Fruit fly (Drosophila melanogaster): ENCODE measurements around the gene CG44261.

The CG44261 gene

DNA sequence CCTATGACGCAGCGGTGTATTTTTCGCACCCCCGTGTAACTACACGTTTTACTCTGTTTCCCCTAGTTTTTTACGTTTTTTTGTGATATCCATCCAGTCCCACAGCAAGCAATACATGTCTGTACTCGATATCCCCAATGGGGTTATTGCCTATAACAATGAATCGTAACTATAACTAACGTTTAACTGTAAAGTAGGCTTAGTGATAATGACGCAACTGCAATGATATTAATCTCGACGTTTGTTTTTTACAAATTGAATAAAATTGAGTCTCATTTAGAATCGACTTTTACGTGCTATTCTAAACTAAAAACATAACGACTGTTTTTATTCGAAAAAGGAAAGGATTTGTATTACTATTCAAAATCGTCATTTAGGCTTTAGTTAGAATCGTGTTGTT, 9.0 kb upstream of the CG44261 start:
- no peak for TF ChIP-seq CG8632 (GFP tag; optimal IDR thresholded peaks at IDR 0.05)
- TF ChIP-seq CG6276 (GFP tag; optimal IDR thresholded peaks at IDR 0.05) = no peak
- no peak for TF ChIP-seq Lpt (GFP tag; optimal IDR thresholded peaks at IDR 0.05)
- TF ChIP-seq Blimp-1 (GFP tag; optimal IDR thresholded peaks at IDR 0.05) = no peak
- TF ChIP-seq CG4318 (GFP tag; optimal IDR thresholded peaks at IDR 0.05) = no peak
- TF ChIP-seq Ets21C (GFP tag; optimal IDR thresholded peaks at IDR 0.05) = no peak
- TF ChIP-seq dsx (GFP tag; optimal IDR thresholded peaks at IDR 0.05; ENCODE audit: poor library complexity, severe bottlenecking) = no peak
- no peak for TF ChIP-seq eg (GFP tag; IDR thresholded peaks at IDR 0.05)
- no peak for TF ChIP-seq CG32006 (GFP tag; optimal IDR thresholded peaks at IDR 0.05)
- no peak for TF ChIP-seq ss (GFP tag; optimal IDR thresholded peaks at IDR 0.05)
- TF ChIP-seq Smox (GFP tag; optimal IDR thresholded peaks at IDR 0.05) = no peak
- TF ChIP-seq topi (GFP tag; optimal IDR thresholded peaks at IDR 0.05) = no peak
- TF ChIP-seq salr (GFP tag; optimal IDR thresholded peaks at IDR 0.05) = no peak
- TF ChIP-seq CG3032 (tag; optimal IDR thresholded peaks at IDR 0.05) = no peak

DNA sequence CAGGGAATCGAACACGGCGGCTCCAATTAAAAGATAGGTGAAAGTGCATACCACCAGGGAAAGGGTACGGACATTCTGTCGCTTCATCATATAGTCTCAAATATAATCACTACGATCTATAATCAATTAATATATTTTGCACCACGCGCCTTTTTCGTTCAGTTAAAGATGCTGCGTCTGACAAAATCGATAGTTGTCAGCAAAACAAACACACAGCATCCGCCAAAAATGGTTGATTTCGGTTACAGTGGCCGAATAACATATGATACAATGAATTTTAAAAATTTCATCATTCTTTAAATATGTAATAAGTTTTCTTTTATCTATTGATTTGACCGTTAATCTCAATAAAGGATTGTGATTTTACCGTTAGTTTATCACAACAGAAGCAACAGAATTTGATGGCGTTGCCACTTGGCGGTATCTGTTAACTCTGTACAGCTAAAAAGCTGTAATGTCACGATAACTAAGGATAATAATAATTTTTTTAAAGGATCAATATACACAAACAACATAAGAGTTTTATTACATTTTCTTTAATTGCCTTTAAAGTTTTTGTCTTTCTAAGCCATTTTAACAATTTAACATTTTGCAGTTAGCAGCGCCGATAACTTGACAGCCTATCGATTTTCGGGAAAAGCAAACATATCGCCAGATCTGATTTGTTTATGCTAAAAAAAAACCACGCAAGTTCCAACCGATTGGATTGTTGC, 4.1 kb upstream of the CG44261 start, which contains the start of the genes Task7 and alpha-Man-IIa:
Gene Task7, minus strand, starts transcription at position 366 of the 713 bp plus-strand sequence.
Gene alpha-Man-IIa, plus strand, starts transcription at position 621 of the 713 bp plus-strand sequence.
- TF ChIP-seq fkh (GFP tag; optimal IDR thresholded peaks at IDR 0.05) (peak; percentile 68), CG11294 (GFP tag; IDR thresholded peaks at IDR 0.05) (no peak), Eip93F (GFP tag; optimal IDR thresholded peaks at IDR 0.05) (peak; percentile 12), CG15336 (GFP tag; IDR thresholded peaks at IDR 0.05) (no peak)

DNA sequence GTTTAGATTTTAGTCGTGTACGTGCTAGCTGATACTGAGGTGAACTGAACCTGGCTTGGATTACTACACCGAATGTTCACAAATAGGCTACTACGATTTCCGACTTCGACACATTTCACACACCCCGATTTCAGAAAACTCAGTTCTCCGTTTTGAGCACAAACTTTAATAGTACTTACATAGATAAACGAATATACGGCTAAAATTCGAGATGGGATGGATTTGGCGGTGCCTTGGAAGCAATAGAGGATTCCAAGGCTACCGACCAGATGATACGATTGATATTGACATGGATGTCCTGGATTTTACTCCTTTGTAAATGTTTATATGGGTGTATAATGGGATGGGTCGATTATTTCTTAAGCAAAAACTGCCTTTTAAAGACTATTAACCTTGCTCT, 2.2 kb upstream of the CG44261 start, which contains the start of gene betaTub85D:
Gene betaTub85D, minus strand, starts transcription at position 101 of the 400 bp plus-strand sequence.
- no peak for TF ChIP-seq CG4318 (GFP tag; optimal IDR thresholded peaks at IDR 0.05)
- no peak for TF ChIP-seq Hr4 (GFP tag; optimal IDR thresholded peaks at IDR 0.05)
- TF ChIP-seq CG7368 (GFP tag; optimal IDR thresholded peaks at IDR 0.05) = no peak
- TF ChIP-seq CG15336 (GFP tag; IDR thresholded peaks at IDR 0.05) = no peak
- no peak for TF ChIP-seq Sox15 (GFP tag; optimal IDR thresholded peaks at IDR 0.05)
- TF ChIP-seq salr (GFP tag; optimal IDR thresholded peaks at IDR 0.05) = no peak
- no peak for TF ChIP-seq CG3919 (GFP tag; optimal IDR thresholded peaks at IDR 0.05)
- TF ChIP-seq vri (GFP tag; optimal IDR thresholded peaks at IDR 0.05) = no peak
- no peak for TF ChIP-seq Ets21C (GFP tag; optimal IDR thresholded peaks at IDR 0.05)
- no peak for TF ChIP-seq fd59A (GFP tag; optimal IDR thresholded peaks at IDR 0.05)
- TF ChIP-seq CG8119 (GFP tag; IDR thresholded peaks at IDR 0.05) = no peak
- TF ChIP-seq net (GFP tag; optimal IDR thresholded peaks at IDR 0.05) = no peak
- TF ChIP-seq CG10631 (GFP tag; optimal IDR thresholded peaks at IDR 0.05) = no peak
- TF ChIP-seq Hr38 (GFP tag; optimal IDR thresholded peaks at IDR 0.05) = no peak
- no peak for TF ChIP-seq CG6276 (GFP tag; optimal IDR thresholded peaks at IDR 0.05)
- no peak for TF ChIP-seq Eip78C (GFP tag)
- TF ChIP-seq CG11294 (GFP tag; IDR thresholded peaks at IDR 0.05) = no peak

DNA sequence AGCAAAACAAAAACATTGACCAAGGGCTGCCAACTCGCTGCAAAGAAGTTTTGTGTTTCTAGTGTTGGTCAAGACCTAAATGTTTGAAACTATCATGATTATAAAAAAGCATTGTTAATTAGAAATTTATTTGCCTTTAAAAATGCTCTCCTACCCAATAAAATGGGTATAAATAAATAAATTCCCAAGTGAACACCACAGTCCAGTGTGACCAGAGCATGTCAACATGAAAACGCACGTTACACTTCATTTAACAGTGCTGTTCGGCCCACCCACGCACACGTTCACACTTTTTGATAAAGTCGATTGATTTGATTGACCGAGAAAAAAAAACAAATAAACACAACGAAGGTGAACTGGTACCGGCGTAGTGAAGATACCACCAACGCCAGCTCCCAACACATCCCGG, 3.9 kb downstream of the CG44261 start, which contains the start of the genes CG9356, BBIP1 and CG8135:
Gene CG9356, minus strand, starts transcription at position 166 of the 409 bp plus-strand sequence.
Gene BBIP1, plus strand, starts transcription at position 282 of the 409 bp plus-strand sequence.
Gene CG8135, plus strand, starts transcription at position 282 of the 409 bp plus-strand sequence.
- TF ChIP-seq CG6276 (GFP tag; optimal IDR thresholded peaks at IDR 0.05) (no peak), Hr38 (GFP tag; optimal IDR thresholded peaks at IDR 0.05) (no peak), svp (GFP tag) (no peak), CG6163 (GFP tag; IDR thresholded peaks at IDR 0.05) (peak; percentile 61; the same call in 2 of the 3 replicates), OdsH (GFP tag; optimal IDR thresholded peaks at IDR 0.05) (no peak), lz (GFP tag; optimal IDR thresholded peaks at IDR 0.05) (peak; percentile 79), Blimp-1 (GFP tag; optimal IDR thresholded peaks at IDR 0.05) (no peak), Sox15 (GFP tag; optimal IDR thresholded peaks at IDR 0.05) (peak; percentile 33), Ets21C (GFP tag; optimal IDR thresholded peaks at IDR 0.05) (no peak), dac (GFP tag; optimal IDR thresholded peaks at IDR 0.05) (no peak), Hr4 (GFP tag; optimal IDR thresholded peaks at IDR 0.05) (no peak), CG31627 (GFP tag; optimal IDR thresholded peaks at IDR 0.05) (peak; percentile 78), CG32006 (GFP tag; optimal IDR thresholded peaks at IDR 0.05) (no peak), achi (GFP tag; optimal IDR thresholded peaks at IDR 0.05) (no peak), acj6 (GFP tag; optimal IDR thresholded peaks at IDR 0.05) (peak; percentile 74), Eip75B (GFP tag; optimal IDR thresholded peaks at IDR 0.05) (no peak), Gug (GFP tag; IDR thresholded peaks at IDR 0.05) (peak; percentile 52), CG1621 (tag; optimal IDR thresholded peaks at IDR 0.05) (no peak), CG7368 (GFP tag; optimal IDR thresholded peaks at IDR 0.05) (no peak), fd85E (GFP tag; optimal IDR thresholded peaks at IDR 0.05) (no peak), Met (GFP tag; optimal IDR thresholded peaks at IDR 0.05) (no peak), eg (GFP tag; IDR thresholded peaks at IDR 0.05) (no peak), pdm3 (GFP tag; optimal IDR thresholded peaks at IDR 0.05) (no peak), fkh (GFP tag; optimal IDR thresholded peaks at IDR 0.05) (no peak), CG16779 (tag; optimal IDR thresholded peaks at IDR 0.05) (no peak), topi (GFP tag; optimal IDR thresholded peaks at IDR 0.05) (peak; percentile 68), fd59A (GFP tag; optimal IDR thresholded peaks at IDR 0.05) (no peak), CG8119 (GFP tag; IDR thresholded peaks at IDR 0.05) (no peak)
